Fruit fly (Drosophila melanogaster): Measurements from ENCODE around the gene veli.
A peak's percentile ranks its signal among the peaks of the same experiment; 100 is the strongest.

Gene veli

DNA sequence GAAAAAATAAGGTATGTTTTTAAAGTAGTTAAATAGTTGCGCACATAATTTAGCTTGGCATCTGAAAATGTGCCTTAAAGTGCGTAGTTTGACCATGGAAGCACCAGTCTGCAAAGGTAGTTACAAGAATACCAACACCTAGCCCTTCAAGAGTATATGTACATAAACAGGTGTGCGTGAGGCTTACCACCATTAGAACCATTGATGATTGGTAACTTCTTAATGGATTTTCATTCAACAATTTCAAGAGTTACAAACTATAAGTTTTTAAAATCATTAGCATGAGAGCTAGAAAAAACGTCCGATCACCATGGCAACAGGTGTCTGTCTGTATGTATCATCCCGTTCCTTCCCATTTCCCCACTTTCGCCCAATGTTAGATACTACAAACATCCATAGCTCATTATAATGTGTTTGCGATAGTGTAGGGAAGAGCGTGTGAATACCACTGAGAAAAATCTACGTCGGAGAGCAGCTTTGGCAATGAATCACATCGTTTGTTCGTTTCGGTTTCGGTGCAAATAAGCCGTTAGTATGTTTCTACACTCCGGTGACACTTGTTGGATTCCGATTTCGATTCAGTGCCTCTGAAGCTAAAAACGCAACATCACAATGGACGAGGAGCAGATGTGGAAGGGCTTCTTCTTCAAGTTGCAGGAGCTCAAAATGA is 8.8 kb downstream of the veli start:
- TF ChIP-seq CG17801 (GFP tag; optimal IDR thresholded peaks at IDR 0.05; ENCODE audit: partially characterized antibody) = no peak

DNA sequence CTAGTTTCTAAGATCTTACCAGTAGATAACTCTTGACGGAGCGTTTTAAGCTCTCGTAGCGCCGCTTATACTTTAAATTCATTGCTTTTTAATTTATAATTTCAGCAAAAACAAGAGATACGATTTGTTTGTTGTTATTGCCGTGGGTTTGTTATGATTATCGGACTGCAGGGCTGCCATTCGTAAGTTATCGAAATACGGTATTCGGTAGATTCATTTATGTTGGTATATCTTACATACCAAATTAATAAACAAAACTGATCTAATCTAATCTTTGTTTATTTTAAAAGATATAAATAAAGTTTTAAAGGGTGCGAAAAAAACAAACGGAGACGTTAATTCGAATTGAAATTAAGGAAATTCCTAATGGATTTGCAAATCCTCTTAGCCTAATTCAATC is 9.4 kb downstream of the veli start, which contains the start of the genes CG31111 and stac:
TSS of gene CG31111 (minus strand) at position 162 of the 400 bp plus-strand sequence.
TSS of gene stac (plus strand) at position 271 of the 400 bp plus-strand sequence.
- TF ChIP-seq CG17801 (GFP tag; optimal IDR thresholded peaks at IDR 0.05; ENCODE audit: partially characterized antibody) = no peak

DNA sequence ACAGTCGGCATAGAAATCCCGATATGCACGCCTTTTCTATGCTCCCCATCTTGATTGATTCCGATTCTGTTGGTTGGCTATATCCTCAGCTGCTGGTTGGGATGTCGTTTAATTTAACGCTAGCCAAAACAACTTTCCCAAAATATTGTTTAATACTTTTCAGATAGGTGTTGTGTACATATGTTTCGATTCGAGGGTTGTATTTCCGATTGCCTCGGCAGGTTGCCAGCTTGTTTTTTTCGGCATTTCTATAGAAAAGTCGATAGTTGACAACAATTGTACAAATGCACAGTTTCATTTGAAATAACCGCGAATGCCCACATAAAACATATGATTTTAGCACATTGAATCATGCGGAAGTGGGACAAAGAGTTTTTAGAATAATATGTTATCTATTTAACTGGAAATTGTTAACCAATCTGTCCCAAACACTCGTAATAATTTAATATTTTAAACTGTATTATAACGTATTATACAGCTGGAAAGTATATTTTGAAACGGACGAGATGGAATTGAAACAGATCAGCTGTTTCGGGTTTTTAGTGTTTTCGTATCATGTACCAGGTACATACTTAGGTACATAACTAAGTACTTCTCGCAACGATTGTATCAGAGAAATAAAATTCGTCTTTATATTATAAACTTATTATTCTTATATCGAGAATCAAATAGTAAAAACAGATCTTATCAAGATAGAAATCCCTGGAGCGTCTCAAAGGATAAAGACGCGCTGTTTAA is 10.8 kb downstream of the veli start, which contains the start of gene CG31109:
TSS of gene CG31109 (minus strand) at position 203 of the 738 bp plus-strand sequence.
- TF ChIP-seq CG17801 (GFP tag; optimal IDR thresholded peaks at IDR 0.05; ENCODE audit: partially characterized antibody) = peak; percentile 32

DNA sequence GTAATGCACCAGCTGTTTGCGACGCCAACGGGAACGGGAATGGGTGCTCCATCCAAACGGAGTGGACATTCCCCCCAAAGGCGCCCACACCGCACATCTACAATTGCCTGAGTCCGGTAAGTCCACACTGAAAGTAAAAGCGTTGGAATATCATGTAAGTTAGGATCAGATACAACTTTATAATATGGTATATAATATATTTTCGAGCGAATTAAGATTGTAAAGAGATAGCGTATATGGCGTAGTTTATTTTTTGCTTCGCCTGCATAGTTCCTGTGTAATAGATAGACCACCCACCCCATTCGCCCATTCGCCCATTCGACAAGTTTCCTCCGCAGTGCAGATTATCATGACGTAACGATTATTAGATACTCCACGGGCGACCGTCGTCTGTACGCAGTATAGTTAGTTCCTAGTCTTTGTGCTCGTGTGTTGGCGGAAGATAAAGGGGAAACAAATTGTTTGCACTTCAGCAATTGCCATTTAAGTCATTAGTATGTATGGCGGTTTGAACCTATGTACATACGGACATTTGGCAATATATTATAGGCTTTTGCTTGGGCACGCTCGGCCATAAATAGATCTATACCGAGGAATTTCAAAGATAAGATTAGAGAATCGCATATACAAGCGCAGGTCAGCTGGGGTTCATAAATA is 13.8 kb downstream of the veli start:
- TF ChIP-seq CG17801 (GFP tag; optimal IDR thresholded peaks at IDR 0.05; ENCODE audit: partially characterized antibody) = no peak

DNA sequence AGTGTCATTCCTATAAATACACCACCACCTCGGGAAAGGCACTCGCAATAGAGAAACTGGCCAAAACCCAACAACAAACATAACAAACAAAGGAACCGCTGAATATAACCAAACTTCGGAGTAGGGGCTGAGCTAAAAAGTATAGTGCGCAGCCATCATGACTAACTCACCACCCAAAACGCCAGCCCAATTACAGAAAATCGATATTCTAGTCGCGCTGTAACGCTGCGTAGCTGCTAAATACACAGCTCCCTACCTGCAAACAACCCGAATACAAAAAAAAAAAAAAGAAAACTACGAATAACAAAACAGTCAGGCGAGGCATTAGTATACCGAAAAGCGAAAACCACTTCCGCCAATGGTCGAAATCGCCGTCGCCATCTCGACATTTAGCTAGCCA is 14.7 kb downstream of the veli start:
- no peak for TF ChIP-seq CG17801 (GFP tag; optimal IDR thresholded peaks at IDR 0.05; ENCODE audit: partially characterized antibody)

DNA sequence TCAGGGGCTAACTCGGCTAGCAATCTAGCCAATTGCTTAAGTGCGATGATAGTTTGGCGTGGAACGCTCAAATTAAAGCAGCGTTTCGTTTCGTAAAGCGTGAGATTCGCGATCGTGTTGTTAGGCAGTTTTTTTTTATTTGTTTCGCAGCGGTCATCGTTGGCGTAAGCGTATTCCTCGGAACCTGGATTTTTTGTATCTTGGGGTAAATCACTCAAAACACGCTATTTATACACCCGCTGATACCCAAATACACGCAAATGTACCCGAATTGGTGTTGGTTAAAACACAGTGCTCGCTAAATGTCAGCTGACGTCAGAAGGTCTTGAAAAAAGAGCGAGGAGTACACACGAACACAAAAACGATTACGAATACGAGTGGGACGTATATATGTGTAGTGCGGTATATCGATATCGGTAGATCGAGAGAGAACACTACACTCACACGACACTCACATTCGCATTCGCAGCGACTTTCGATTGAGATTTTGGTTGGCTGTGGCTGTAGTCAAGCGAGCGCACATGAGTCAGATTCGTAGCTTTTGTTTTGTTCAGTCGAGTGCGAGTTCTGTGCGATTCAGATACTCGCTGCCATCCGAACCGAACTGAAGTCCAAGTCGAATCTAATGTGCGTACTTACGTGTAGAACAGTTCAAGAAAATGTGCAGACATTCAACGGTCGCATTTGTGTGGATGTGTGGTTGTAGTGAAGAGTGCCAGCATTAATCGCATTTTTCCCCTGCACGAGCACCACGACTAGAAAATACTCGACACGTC is 15.5 kb downstream of the veli start:
- peak; percentile 88 for TF ChIP-seq CG17801 (GFP tag; optimal IDR thresholded peaks at IDR 0.05; ENCODE audit: partially characterized antibody)

DNA sequence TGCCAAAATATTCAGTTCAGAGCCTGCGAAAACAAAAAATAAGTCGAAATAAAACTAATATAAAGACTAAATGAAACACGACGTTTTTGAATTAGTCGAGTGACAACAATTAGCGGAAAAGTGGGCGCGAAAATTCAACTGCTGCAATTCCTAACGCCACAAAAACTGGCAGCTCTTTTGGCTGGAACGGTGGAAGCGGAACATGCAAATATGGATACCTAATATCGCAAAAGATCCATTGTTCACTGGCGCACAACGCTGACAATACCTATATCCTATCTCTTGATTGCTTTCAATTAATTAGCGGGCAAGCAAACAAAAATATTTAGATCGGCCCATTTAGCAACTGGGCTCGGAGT is 16.0 kb downstream of the veli start, which contains the start of gene CG11791:
TSS of gene CG11791 (plus strand) at position 234 of the 359 bp plus-strand sequence.
- no peak for TF ChIP-seq CG17801 (GFP tag; optimal IDR thresholded peaks at IDR 0.05; ENCODE audit: partially characterized antibody)

DNA sequence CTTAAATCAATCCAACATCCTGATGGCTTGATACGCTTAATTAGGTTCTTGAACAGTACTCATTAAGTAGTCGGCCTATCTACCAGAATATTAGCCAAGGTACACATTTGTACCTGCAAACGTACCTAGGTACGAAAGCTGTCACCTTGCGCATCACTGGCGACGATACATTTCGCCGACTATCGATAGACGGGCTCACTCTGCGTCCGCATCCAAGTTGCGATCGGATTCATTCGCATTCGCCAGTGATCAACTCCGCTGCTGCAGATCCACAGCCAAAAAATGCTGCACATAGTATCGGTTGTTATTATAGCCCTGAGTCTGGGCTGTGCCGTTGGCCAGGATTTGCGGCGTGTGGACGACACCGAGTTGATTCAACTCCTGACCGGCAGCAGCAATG is 17.9 kb downstream of the veli start, which contains the start of gene CG11790:
TSS of gene CG11790 (plus strand) at position 203 of the 400 bp plus-strand sequence.
- peak; percentile 38 for TF ChIP-seq CG17801 (GFP tag; optimal IDR thresholded peaks at IDR 0.05; ENCODE audit: partially characterized antibody)

DNA sequence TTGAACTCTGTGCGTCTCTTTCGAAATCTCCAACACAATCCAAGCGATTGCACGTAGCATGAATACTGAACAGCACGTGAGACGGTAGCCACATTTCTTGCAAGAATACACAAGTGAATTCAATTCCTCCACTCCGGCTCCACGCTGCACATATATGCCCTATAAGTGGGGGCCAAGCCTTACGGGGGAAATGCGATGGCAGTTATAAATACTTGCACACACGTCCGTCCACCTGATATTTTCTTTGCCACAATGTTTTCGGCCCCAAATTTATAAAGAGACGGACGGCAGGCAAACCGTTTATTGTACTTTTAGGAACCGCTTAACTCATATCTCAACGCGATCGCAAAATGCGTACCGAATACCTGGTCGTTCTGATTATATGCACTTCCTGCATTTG is 19.4 kb downstream of the veli start, which contains the start of gene CG11786:
TSS of gene CG11786 (plus strand) at position 301 of the 400 bp plus-strand sequence.
- no peak for TF ChIP-seq CG17801 (GFP tag; optimal IDR thresholded peaks at IDR 0.05; ENCODE audit: partially characterized antibody)

DNA sequence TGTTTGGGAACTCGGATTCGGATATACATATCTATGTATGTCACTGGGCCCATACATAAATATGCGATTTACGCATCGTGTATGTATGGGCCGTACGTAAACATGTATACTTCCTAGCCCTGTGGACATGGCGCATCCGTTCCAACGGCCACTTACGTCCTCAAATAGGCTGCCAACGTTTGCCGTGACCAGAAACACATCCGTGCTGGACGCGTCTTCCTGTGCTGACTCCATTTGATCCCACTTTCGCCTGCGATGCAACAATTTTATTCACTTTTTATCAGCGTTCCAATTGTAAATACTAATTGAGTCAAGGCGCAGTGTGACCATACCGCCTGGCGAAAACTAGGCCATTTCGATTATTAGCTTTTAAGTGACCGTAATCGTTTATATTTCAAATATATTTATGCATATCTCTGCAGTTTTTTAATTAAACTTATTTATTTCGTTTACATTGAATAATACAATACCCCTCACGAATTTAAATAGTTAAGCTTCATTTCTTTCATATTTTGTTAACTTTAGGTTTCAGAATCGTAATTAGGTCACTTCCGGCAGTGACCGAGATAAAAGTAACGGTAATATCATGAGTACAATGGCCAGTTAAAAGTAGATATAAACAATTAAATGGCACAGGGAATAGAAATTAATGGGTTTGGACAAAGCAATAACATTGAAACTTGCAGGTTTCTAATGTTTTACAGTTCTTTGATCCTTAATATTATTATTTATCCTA is 20.4 kb downstream of the veli start, which contains the start of gene 5PtaseI:
TSS of gene 5PtaseI (minus strand) at position 336 of the 736 bp plus-strand sequence.
- no peak for TF ChIP-seq CG17801 (GFP tag; optimal IDR thresholded peaks at IDR 0.05; ENCODE audit: partially characterized antibody)

DNA sequence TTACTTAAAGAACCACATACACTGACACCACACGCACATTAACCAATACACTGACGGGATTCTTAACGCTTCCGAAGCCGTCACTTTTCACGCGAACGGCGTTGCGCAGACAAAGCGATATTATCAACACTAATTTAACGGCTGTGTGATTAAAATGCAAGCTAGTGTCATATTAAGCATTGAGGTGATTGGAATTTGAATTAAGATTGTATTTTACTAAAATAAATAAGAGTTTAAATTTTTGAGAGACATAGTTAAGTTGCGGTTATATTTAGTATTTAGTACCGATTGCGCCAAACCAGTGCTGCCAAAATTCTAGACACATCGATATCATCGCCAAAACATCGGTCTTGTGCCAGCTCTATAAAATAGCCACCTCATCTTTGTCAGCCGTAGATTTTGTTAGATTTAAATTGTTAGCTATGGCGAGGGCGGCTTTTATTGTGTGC is 26.3 kb downstream of the veli start, which contains the start of the genes Ythdf and bai:
TSS of gene Ythdf (minus strand) at position 222 of the 449 bp plus-strand sequence.
TSS of gene bai (plus strand) at position 347 of the 449 bp plus-strand sequence.
- TF ChIP-seq CG17801 (GFP tag; optimal IDR thresholded peaks at IDR 0.05; ENCODE audit: partially characterized antibody) = peak; percentile 15

DNA sequence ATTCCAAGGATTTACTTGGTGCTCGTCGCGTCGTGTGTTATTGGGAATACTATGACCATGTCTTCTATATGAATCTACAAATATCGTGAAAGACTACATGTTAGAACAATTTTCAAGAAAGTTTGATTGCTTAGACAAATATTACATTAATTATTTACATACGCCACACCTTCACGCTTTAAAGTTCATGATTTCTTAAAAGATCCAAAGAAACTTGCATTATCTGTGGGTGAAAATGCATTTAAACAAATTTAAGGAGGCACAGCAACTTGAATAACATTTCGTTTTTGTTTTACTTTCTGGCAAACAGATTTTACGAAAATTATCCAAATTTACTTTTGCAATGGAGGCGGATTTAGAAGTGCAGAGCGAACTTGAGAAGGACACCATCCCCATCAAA is 28.7 kb downstream of the veli start, which contains the start of gene CG31115:
TSS of gene CG31115 (plus strand) at position 301 of the 400 bp plus-strand sequence.
- no peak for TF ChIP-seq CG17801 (GFP tag; optimal IDR thresholded peaks at IDR 0.05; ENCODE audit: partially characterized antibody)

DNA sequence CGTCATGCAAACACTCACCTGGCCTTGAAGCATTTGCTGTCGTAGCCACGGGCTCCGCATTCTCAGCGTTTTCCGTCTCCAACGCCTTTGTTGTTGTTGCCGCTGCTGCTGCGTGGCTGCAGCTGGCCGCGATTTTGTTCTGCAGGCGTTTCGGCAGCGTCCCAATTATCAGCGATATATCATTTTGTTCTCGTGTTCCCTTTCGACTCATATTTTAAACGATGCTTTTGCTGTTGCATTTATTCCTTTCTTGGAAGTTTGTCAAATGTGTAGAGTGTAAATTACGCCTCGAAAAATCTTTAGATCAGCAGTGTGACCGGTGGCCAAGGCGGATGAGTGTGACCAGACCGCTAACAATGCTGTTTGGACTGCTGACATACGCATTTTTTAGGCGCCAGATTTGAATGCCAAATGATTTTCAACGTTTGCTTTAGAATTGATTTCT is 32.2 kb downstream of the veli start, which contains the start of gene Smg6:
TSS of gene Smg6 (minus strand) at position 324 of the 445 bp plus-strand sequence.
- TF ChIP-seq CG17801 (GFP tag; optimal IDR thresholded peaks at IDR 0.05; ENCODE audit: partially characterized antibody) = peak; percentile 35

All from ovary, adult (tissue).